Fruit fly (Drosophila melanogaster) whole organism, embryonic: ENCODE data around the gene Jupiter.
A peak's percentile ranks its signal among the peaks of the same experiment; 100 is the strongest.

Source experiments
- Atf3 ChIP-seq: fragments of 200-800 bp; sonication (Bioruptor generic); optimal IDR thresholded peaks from 3 replicates; lab custom pipeline; 2016; ENCODE audit warnings: missing biosample characterization, missing genetic modification characterization
- Bgb ChIP-seq: fragments of 200-800 bp; sonication (Bioruptor generic); IDR thresholded peaks from 2 replicates; pipeline ENCODE4 v1.3.6; 2022; ENCODE audit warnings: missing biosample characterization, missing genetic modification characterization; ENCODE audit not compliant: partially characterized antibody
- CG10267 ChIP-seq: fragments of 200-800 bp; sonication (Bioruptor generic); optimal IDR thresholded peaks from 2 replicates; lab custom pipeline; 2018; ENCODE audit warnings: missing biosample characterization, mild to moderate bottlenecking, missing genetic modification characterization, moderate library complexity
- CG10979 ChIP-seq: fragments of 200-800 bp; sonication (Bioruptor generic); optimal IDR thresholded peaks from 2 replicates; lab custom pipeline; 2018; ENCODE audit warnings: missing biosample characterization, mild to moderate bottlenecking, missing genetic modification characterization, moderate library complexity
- CG11560 ChIP-seq: fragments of 200-800 bp; sonication (Bioruptor generic); IDR thresholded peaks from 3 replicates; pipeline ENCODE4 v1.3.6; 2022; ENCODE audit warnings: missing biosample characterization, missing genetic modification characterization
- CG11723 ChIP-seq: fragments of 200-800 bp; sonication (Bioruptor generic); optimal IDR thresholded peaks from 2 replicates; lab custom pipeline; 2017; ENCODE audit warnings: missing biosample characterization, mild to moderate bottlenecking, missing genetic modification characterization
- CG12299 ChIP-seq: fragments of 200-800 bp; sonication (Bioruptor generic); optimal IDR thresholded peaks from 2 replicates; lab custom pipeline; 2018; ENCODE audit warnings: missing biosample characterization, mild to moderate bottlenecking, missing genetic modification characterization
- CG13296 ChIP-seq: fragments of 200-800 bp; sonication (Bioruptor generic); optimal IDR thresholded peaks from 3 replicates; lab custom pipeline; 2018; ENCODE audit warnings: missing biosample characterization, mild to moderate bottlenecking, missing genetic modification characterization
- CG14860 ChIP-seq: fragments of 200-800 bp; sonication (Bioruptor generic); IDR thresholded peaks from 3 replicates; pipeline ENCODE4 v1.3.6; 2022; ENCODE audit warnings: missing biosample characterization, missing genetic modification characterization; ENCODE audit not compliant: partially characterized antibody
- CG16813 ChIP-seq: fragments of 200-800 bp; sonication (Bioruptor generic); IDR thresholded peaks from 3 replicates; pipeline ENCODE4 v1.3.6; 2022; ENCODE audit warnings: missing biosample characterization, missing genetic modification characterization; ENCODE audit not compliant: partially characterized antibody
- CG17829 ChIP-seq: fragments of 200-800 bp; optimal IDR thresholded peaks from 2 replicates; lab custom pipeline; 2019; ENCODE audit warnings: missing biosample characterization, mild to moderate bottlenecking, missing genetic modification characterization, moderate library complexity
- CG1792 ChIP-seq: fragments of 200-800 bp; sonication (Bioruptor generic); optimal IDR thresholded peaks from 2 replicates; lab custom pipeline; 2016; ENCODE audit warnings: missing biosample characterization, missing genetic modification characterization
- CG1832 ChIP-seq: fragments of 200-800 bp; sonication (Bioruptor generic); optimal IDR thresholded peaks from 2 replicates; lab custom pipeline; 2017; ENCODE audit warnings: missing biosample characterization, mild to moderate bottlenecking, missing genetic modification characterization, inconsistent platforms
- CG30403 ChIP-seq: fragments of 200-800 bp; sonication (Bioruptor generic); optimal IDR thresholded peaks from 3 replicates; lab custom pipeline; 2016; ENCODE audit warnings: missing biosample characterization, missing genetic modification characterization
- CG31441 ChIP-seq: fragments of 200-800 bp; sonication (Bioruptor generic); IDR thresholded peaks from 2 replicates; pipeline ENCODE4 v1.3.6; 2022; ENCODE audit warnings: missing biosample characterization, missing genetic modification characterization
- CG32532 ChIP-seq: fragments of 200-800 bp; sonication (Bioruptor generic); IDR thresholded peaks from 2 replicates; pipeline ENCODE4 v1.3.6; 2022; ENCODE audit warnings: missing biosample characterization, missing genetic modification characterization
- CG4424 ChIP-seq: fragments of 200-800 bp; sonication (Bioruptor generic); optimal IDR thresholded peaks from 3 replicates; lab custom pipeline; 2016; ENCODE audit warnings: missing biosample characterization, missing genetic modification characterization
- CG4820 ChIP-seq: fragments of 200-800 bp; sonication (Bioruptor generic); optimal IDR thresholded peaks from 3 replicates; lab custom pipeline; 2016; ENCODE audit warnings: missing biosample characterization, missing genetic modification characterization
- CG6254 ChIP-seq: fragments of 200-800 bp; sonication (Bioruptor generic); optimal IDR thresholded peaks from 3 replicates; lab custom pipeline; 2017; ENCODE audit warnings: mild to moderate bottlenecking, missing biosample characterization, missing genetic modification reagents, missing genetic modification characterization
- CG6813 ChIP-seq: fragments of 200-800 bp; sonication (Bioruptor generic); optimal IDR thresholded peaks from 2 replicates; lab custom pipeline; 2017; ENCODE audit warnings: missing biosample characterization, missing genetic modification characterization, mild to moderate bottlenecking, moderate library complexity, missing genetic modification reagents
- CG7271 ChIP-seq: fragments of 200-800 bp; sonication (Bioruptor generic); optimal IDR thresholded peaks from 2 replicates; lab custom pipeline; 2018; ENCODE audit warnings: missing biosample characterization, mild to moderate bottlenecking, missing genetic modification characterization, moderate library complexity
- CG7963 ChIP-seq: fragments of 200-800 bp; sonication (Bioruptor generic); IDR thresholded peaks from 3 replicates; pipeline ENCODE4 v1.3.6; 2022; ENCODE audit warnings: missing biosample characterization, missing genetic modification characterization; ENCODE audit not compliant: partially characterized antibody
- CG8281 ChIP-seq: fragments of 200-800 bp; sonication (Bioruptor generic); optimal IDR thresholded peaks from 2 replicates; lab custom pipeline; 2018; ENCODE audit warnings: missing biosample characterization, mild to moderate bottlenecking, missing genetic modification characterization, moderate library complexity
- CG8359 ChIP-seq: fragments of 200-800 bp; sonication (Bioruptor generic); optimal IDR thresholded peaks from 2 replicates; lab custom pipeline; 2017; ENCODE audit warnings: missing biosample characterization, mild to moderate bottlenecking, missing genetic modification characterization, borderline replicate concordance
- CG9932 ChIP-seq: fragments of 200-800 bp; sonication (Bioruptor generic); IDR thresholded peaks from 2 replicates; pipeline ENCODE4 v1.3.6; 2022; ENCODE audit warnings: missing biosample characterization, missing genetic modification characterization
- CTCF ChIP-seq: fragments of 200-800 bp; sonication (Bioruptor generic); optimal IDR thresholded peaks from 2 replicates; lab custom pipeline; 2017; ENCODE audit warnings: missing biosample characterization, mild to moderate bottlenecking, missing genetic modification characterization, moderate library complexity
- Dek ChIP-seq: fragments of 200-800 bp; sonication (Bioruptor generic); optimal IDR thresholded peaks from 3 replicates; lab custom pipeline; 2019; ENCODE audit warnings: missing biosample characterization, mild to moderate bottlenecking, missing genetic modification characterization, moderate library complexity
- E2f2 ChIP-seq: fragments of 200-800 bp; sonication (Bioruptor generic); IDR thresholded peaks from 2 replicates; pipeline ENCODE4 v1.3.6; 2022; ENCODE audit warnings: missing biosample characterization, missing genetic modification characterization
- Gsc ChIP-seq: fragments of 200-800 bp; sonication (Bioruptor generic); IDR thresholded peaks from 2 replicates; pipeline ENCODE4 v1.3.6; 2022; ENCODE audit warnings: missing biosample characterization, missing genetic modification characterization
- Hr39 ChIP-seq: fragments of >200 bp; optimal IDR thresholded peaks from 2 replicates; lab custom pipeline; 2017
- Jarid2 ChIP-seq: fragments of 200-800 bp; sonication (Bioruptor generic); optimal IDR thresholded peaks from 3 replicates; lab custom pipeline; 2017; ENCODE audit warnings: mild to moderate bottlenecking, missing biosample characterization, missing genetic modification reagents, missing genetic modification characterization
- Myb ChIP-seq: fragments of 200-800 bp; sonication (Bioruptor generic); optimal IDR thresholded peaks from 2 replicates; lab custom pipeline; 2016; ENCODE audit warnings: missing biosample characterization, missing genetic modification characterization
- Oaz ChIP-seq: fragments of 200-800 bp; sonication (Bioruptor generic); IDR thresholded peaks from 2 replicates; pipeline ENCODE4 v1.3.6; 2022; ENCODE audit warnings: missing biosample characterization, missing genetic modification characterization
- PHDP ChIP-seq: fragments of 200-800 bp; sonication (Bioruptor generic); optimal IDR thresholded peaks from 3 replicates; lab custom pipeline; 2018; ENCODE audit warnings: missing biosample characterization, mild to moderate bottlenecking, missing genetic modification characterization, moderate library complexity
- Rx ChIP-seq: fragments of 200-800 bp; sonication (Bioruptor generic); IDR thresholded peaks from 2 replicates; pipeline ENCODE4 v1.3.6; 2022; ENCODE audit warnings: missing biosample characterization, missing genetic modification characterization
- Sry-β ChIP-seq: fragments of 200-800 bp; sonication (Bioruptor generic); optimal IDR thresholded peaks from 2 replicates; lab custom pipeline; 2018; ENCODE audit warnings: missing biosample characterization, mild to moderate bottlenecking, missing genetic modification characterization, moderate library complexity
- Trl ChIP-seq, 3 experiments: fragments of >200 bp in 2 of 3; fragments of 200-800 bp in 1 of 3; sonication (Bioruptor generic) in 1 of 3; optimal IDR thresholded peaks; 2 replicates in 1 of 3; 3 replicates in 2 of 3; lab custom pipeline; 2016 to 2017; ENCODE audit warnings: missing biosample characterization in 1 of 3, missing genetic modification characterization in 1 of 3
- Vsx1 ChIP-seq: fragments of 200-800 bp; sonication (Bioruptor generic); optimal IDR thresholded peaks from 2 replicates; lab custom pipeline; 2017; ENCODE audit warnings: missing biosample characterization, mild to moderate bottlenecking, missing genetic modification characterization, missing genetic modification reagents
- dan ChIP-seq: fragments of 200-800 bp; sonication (Bioruptor generic); IDR thresholded peaks from 2 replicates; pipeline ENCODE4 v1.3.6; 2022; ENCODE audit warnings: missing biosample characterization, missing genetic modification characterization
- danr ChIP-seq: fragments of 200-800 bp; sonication (Bioruptor generic); IDR thresholded peaks from 2 replicates; pipeline ENCODE4 v1.3.6; 2022; ENCODE audit warnings: missing biosample characterization, missing genetic modification characterization
- dati ChIP-seq: fragments of 200-800 bp; sonication (Bioruptor generic); IDR thresholded peaks from 2 replicates; pipeline ENCODE4 v1.3.6; 2022; ENCODE audit warnings: missing biosample characterization, missing genetic modification characterization
- eyg ChIP-seq: fragments of 200-800 bp; sonication (Bioruptor generic); optimal IDR thresholded peaks from 3 replicates; lab custom pipeline; 2016; ENCODE audit warnings: missing biosample characterization, missing genetic modification characterization
- fd96Cb ChIP-seq: fragments of 200-800 bp; sonication (Bioruptor generic); optimal IDR thresholded peaks from 2 replicates; lab custom pipeline; 2018; ENCODE audit warnings: missing biosample characterization, mild to moderate bottlenecking, missing genetic modification characterization, moderate library complexity
- h ChIP-seq: fragments of >200 bp; optimal IDR thresholded peaks from 2 replicates; lab custom pipeline; 2017
- inv ChIP-seq: fragments of 200-800 bp; sonication (Bioruptor generic); IDR thresholded peaks from 2 replicates; pipeline ENCODE4 v1.3.6; 2022; ENCODE audit warnings: missing biosample characterization, missing genetic modification characterization; ENCODE audit not compliant: partially characterized antibody
- pita ChIP-seq: fragments of 200-800 bp; sonication (Bioruptor generic); optimal IDR thresholded peaks from 2 replicates; lab custom pipeline; 2017; ENCODE audit warnings: missing biosample characterization, mild to moderate bottlenecking, missing genetic modification characterization
- repo ChIP-seq: fragments of 200-800 bp; sonication (Bioruptor generic); optimal IDR thresholded peaks from 2 replicates; lab custom pipeline; 2016; ENCODE audit warnings: missing biosample characterization, missing genetic modification characterization
- rib ChIP-seq: fragments of 200-800 bp; sonication (Bioruptor generic); IDR thresholded peaks from 2 replicates; pipeline ENCODE4 v1.3.6; 2022; ENCODE audit warnings: missing biosample characterization, missing genetic modification characterization
- schlank ChIP-seq: fragments of 200-800 bp; sonication (Bioruptor generic); optimal IDR thresholded peaks from 2 replicates; lab custom pipeline; 2018; ENCODE audit warnings: missing biosample characterization, mild to moderate bottlenecking, missing genetic modification characterization
- trh ChIP-seq: fragments of 200-800 bp; sonication (Bioruptor generic); optimal IDR thresholded peaks from 2 replicates; lab custom pipeline; 2016; ENCODE audit warnings: missing biosample characterization, missing genetic modification characterization
- wor ChIP-seq: fragments of 200-800 bp; sonication (Bioruptor generic); IDR thresholded peaks from 2 replicates; pipeline ENCODE4 v1.3.6; 2022; ENCODE audit warnings: missing biosample characterization, missing genetic modification characterization

Gene Jupiter

dm6 chr3R:11628416-11629041, 8.8 kb upstream of the Jupiter start, which contains the start of gene CG14712 (continued):
- TF ChIP-seq CG1832 (GFP tag; lab: Kevin White, UChicago) (no peak), dati (GFP tag; lab: Robert Waterston, UW) (no peak), Sry-β (GFP tag; lab: Kevin White, UChicago) (no peak), inv (GFP tag; lab: Robert Waterston, UW) (peak; percentile 45; the same call in 1 of the 2 replicates), dan (no peak), Dek (tag; lab: Kevin White, UChicago) (no peak), CG6254 (GFP tag; lab: Kevin White, UChicago) (no peak), Bgb (GFP tag; lab: Robert Waterston, UW) (peak; percentile 59; the same call in 1 of the 2 replicates), CG8281 (tag; lab: Kevin White, UChicago) (no peak), CG4820 (GFP tag; lab: Kevin White, UChicago) (no peak), CG11560 (tag; lab: Robert Waterston, UW) (no peak), CG10979 (tag; lab: Kevin White, UChicago) (no peak), CG8359 (GFP tag; lab: Kevin White, UChicago) (no peak), pita (GFP tag; lab: Kevin White, UChicago) (no peak), h (lab: Kevin White, UChicago) (no peak), CG9932 (GFP tag; lab: Robert Waterston, UW) (no peak; the same call in 1 of the 2 replicates), CG13296 (no peak), E2f2 (GFP tag; lab: Robert Waterston, UW) (peak; percentile 96), trh (no peak), Vsx1 (GFP tag; lab: Kevin White, UChicago) (no peak), Gsc (GFP tag; lab: Robert Waterston, UW) (no peak), CG14860 (GFP tag; lab: Robert Waterston, UW) (peak; percentile 50; the same call in 2 of the 3 replicates), CG30403 (GFP tag; lab: Kevin White, UChicago) (no peak), CG10267 (peak; percentile 69), Jarid2 (GFP tag; lab: Kevin White, UChicago) (no peak), Oaz (no peak), CG7271 (tag; lab: Kevin White, UChicago) (no peak), CG1792 (GFP tag; lab: Kevin White, UChicago) (no peak), CG17829 (peak; percentile 60), CG6813 (GFP tag; lab: Kevin White, UChicago) (no peak), eyg (no peak), Myb (peak; percentile 47), Hr39 (lab: Kevin White, UChicago) (no peak), repo (GFP tag; lab: Kevin White, UChicago) (no peak), PHDP (tag; lab: Kevin White, UChicago) (no peak), schlank (tag; lab: Kevin White, UChicago) (no peak), Rx (no peak), CG31441 (GFP tag; lab: Robert Waterston, UW) (no peak), CG11723 (GFP tag; lab: Kevin White, UChicago) (no peak), Trl (optimal IDR thresholded peaks at IDR 0.05; lab: Kevin White, UChicago) (no peak), Trl (GFP tag; optimal IDR thresholded peaks at IDR 0.05; lab: Kevin White, UChicago) (peak; percentile 18), danr (GFP tag; lab: Robert Waterston, UW) (no peak), fd96Cb (tag; lab: Kevin White, UChicago) (no peak), CG16813 (peak; percentile 27; the same call in 1 of the 3 replicates), CG7963 (peak; percentile 37; the same call in 1 of the 3 replicates), CG32532 (GFP tag; lab: Robert Waterston, UW) (no peak), CTCF (no peak), Atf3 (GFP tag; lab: Kevin White, UChicago) (no peak), wor (GFP tag; lab: Robert Waterston, UW) (no peak), CG12299 (tag; lab: Kevin White, UChicago) (peak; percentile 35), CG4424 (peak; percentile 24), rib (GFP tag; lab: Robert Waterston, UW) (no peak)
